Fruit fly (Drosophila melanogaster) whole organism, embryonic: Measurements from ENCODE around the gene Lcp65Ag1.

ENCODE experiments used
- ATbp ChIP-seq: fragments of 200-800 bp; sonication (Bioruptor generic); optimal IDR thresholded peaks from 2 replicates; lab custom pipeline; 2017; ENCODE audit warnings: missing biosample characterization, mild to moderate bottlenecking, missing genetic modification characterization, missing genetic modification reagents
- Blimp-1 ChIP-seq: fragments of 200-800 bp; sonication (Bioruptor generic); optimal IDR thresholded peaks from 3 replicates; lab custom pipeline; 2018; ENCODE audit warnings: missing biosample characterization, missing genetic modification characterization, mild to moderate bottlenecking, moderate library complexity, missing genetic modification reagents
- CG10321 ChIP-seq: fragments of 200-800 bp; sonication (Bioruptor generic); IDR thresholded peaks from 2 replicates; pipeline ENCODE4 v1.3.6; 2022; ENCODE audit warnings: missing biosample characterization, missing genetic modification characterization
- CG10979 ChIP-seq: fragments of 200-800 bp; sonication (Bioruptor generic); optimal IDR thresholded peaks from 2 replicates; lab custom pipeline; 2018; ENCODE audit warnings: missing biosample characterization, mild to moderate bottlenecking, missing genetic modification characterization, moderate library complexity
- CG11504 ChIP-seq: fragments of 200-800 bp; sonication (Bioruptor generic); optimal IDR thresholded peaks from 3 replicates; lab custom pipeline; 2019; ENCODE audit warnings: missing biosample characterization, mild to moderate bottlenecking, missing genetic modification characterization, moderate library complexity
- CG13296 ChIP-seq: fragments of 200-800 bp; sonication (Bioruptor generic); optimal IDR thresholded peaks from 3 replicates; lab custom pipeline; 2018; ENCODE audit warnings: missing biosample characterization, mild to moderate bottlenecking, missing genetic modification characterization
- CG13424 ChIP-seq: fragments of 200-800 bp; sonication (Bioruptor generic); optimal IDR thresholded peaks from 2 replicates; lab custom pipeline; 2019; ENCODE audit warnings: missing biosample characterization, mild to moderate bottlenecking, missing genetic modification characterization, moderate library complexity
- CG13624 ChIP-seq: fragments of 200-800 bp; sonication (Bioruptor generic); optimal IDR thresholded peaks from 2 replicates; lab custom pipeline; 2016; ENCODE audit warnings: missing biosample characterization, missing genetic modification characterization
- CG17359 ChIP-seq: fragments of 200-800 bp; sonication (Bioruptor generic); optimal IDR thresholded peaks from 3 replicates; lab custom pipeline; 2018; ENCODE audit warnings: missing biosample characterization, mild to moderate bottlenecking, missing genetic modification characterization, moderate library complexity
- CG17361 ChIP-seq: fragments of 200-800 bp; sonication (Bioruptor generic); IDR thresholded peaks from 3 replicates; pipeline ENCODE4 v1.3.6; 2022; ENCODE audit warnings: missing biosample characterization, missing genetic modification characterization
- CG17612 ChIP-seq: fragments of 200-800 bp; sonication (Bioruptor generic); IDR thresholded peaks from 2 replicates; pipeline ENCODE4 v1.3.6; 2022; ENCODE audit warnings: missing biosample characterization, missing genetic modification characterization
- CG17912 ChIP-seq: fragments of 200-800 bp; sonication (Bioruptor generic); optimal IDR thresholded peaks from 2 replicates; lab custom pipeline; 2018; ENCODE audit warnings: missing biosample characterization, mild to moderate bottlenecking, missing genetic modification characterization
- CG18262 ChIP-seq: fragments of 200-800 bp; optimal IDR thresholded peaks from 3 replicates; lab custom pipeline; 2019; ENCODE audit warnings: missing biosample characterization, mild to moderate bottlenecking, missing genetic modification characterization, moderate library complexity
- CG18476 ChIP-seq: fragments of 200-800 bp; sonication (Bioruptor generic); optimal IDR thresholded peaks from 2 replicates; lab custom pipeline; 2016; ENCODE audit warnings: missing biosample characterization, mild to moderate bottlenecking, missing genetic modification characterization
- CG33557 ChIP-seq: fragments of 200-800 bp; sonication (Bioruptor generic); optimal IDR thresholded peaks from 2 replicates; lab custom pipeline; 2019; ENCODE audit warnings: missing biosample characterization, mild to moderate bottlenecking, missing genetic modification characterization, moderate library complexity
- CG34224 ChIP-seq: fragments of 200-800 bp; sonication (Bioruptor generic); IDR thresholded peaks from 3 replicates; pipeline ENCODE4 v1.3.6; 2022; ENCODE audit warnings: missing biosample characterization, missing genetic modification characterization; ENCODE audit not compliant: partially characterized antibody
- CG3838 ChIP-seq: fragments of 200-800 bp; sonication (Bioruptor generic); optimal IDR thresholded peaks from 3 replicates; lab custom pipeline; 2016; ENCODE audit warnings: missing biosample characterization, missing genetic modification characterization
- CG4730 ChIP-seq: fragments of 200-800 bp; sonication (Bioruptor generic); IDR thresholded peaks from 2 replicates; pipeline ENCODE4 v1.3.6; 2022; ENCODE audit warnings: missing biosample characterization, missing genetic modification characterization
- CG7271 ChIP-seq: fragments of 200-800 bp; sonication (Bioruptor generic); optimal IDR thresholded peaks from 2 replicates; lab custom pipeline; 2018; ENCODE audit warnings: missing biosample characterization, mild to moderate bottlenecking, missing genetic modification characterization, moderate library complexity
- CG7987 ChIP-seq: fragments of 200-800 bp; sonication (Bioruptor generic); optimal IDR thresholded peaks from 2 replicates; lab custom pipeline; 2018; ENCODE audit warnings: missing biosample characterization, mild to moderate bottlenecking, missing genetic modification characterization, moderate library complexity
- Drgx ChIP-seq: fragments of 200-800 bp; sonication (Bioruptor generic); IDR thresholded peaks from 2 replicates; pipeline ENCODE4 v1.3.6; 2022; ENCODE audit warnings: missing biosample characterization, missing genetic modification characterization
- Eip74EF ChIP-seq, 2 experiments: fragments of 200-800 bp in 1 of 2; fragments of >200 bp in 1 of 2; sonication (Bioruptor generic) in 1 of 2; optimal IDR thresholded peaks; 2 replicates each; lab custom pipeline; 2017 to 2019; ENCODE audit warnings: missing biosample characterization in 2 of 2, missing genetic modification characterization in 2 of 2, mild to moderate bottlenecking in 1 of 2, moderate library complexity in 1 of 2
- Ets97D ChIP-seq: fragments of 200-800 bp; sonication (Bioruptor generic); optimal IDR thresholded peaks from 3 replicates; lab custom pipeline; 2016; ENCODE audit warnings: missing biosample characterization, missing genetic modification characterization
- Gsc ChIP-seq: fragments of 200-800 bp; sonication (Bioruptor generic); IDR thresholded peaks from 2 replicates; pipeline ENCODE4 v1.3.6; 2022; ENCODE audit warnings: missing biosample characterization, missing genetic modification characterization
- HHEX ChIP-seq: fragments of 200-800 bp; sonication (Bioruptor generic); optimal IDR thresholded peaks from 3 replicates; lab custom pipeline; 2017; ENCODE audit warnings: missing biosample characterization, mild to moderate bottlenecking, missing genetic modification characterization, missing genetic modification reagents
- HLHmδ ChIP-seq: fragments of 200-800 bp; sonication (Bioruptor generic); optimal IDR thresholded peaks from 2 replicates; lab custom pipeline; 2018; ENCODE audit warnings: missing biosample characterization, mild to moderate bottlenecking, missing genetic modification characterization, moderate library complexity
- Hey ChIP-seq: fragments of 200-800 bp; sonication (Bioruptor generic); optimal IDR thresholded peaks from 3 replicates; lab custom pipeline; 2018; ENCODE audit warnings: missing biosample characterization, mild to moderate bottlenecking, missing genetic modification characterization
- Hr78 ChIP-seq, 2 experiments: fragments of 200-800 bp in 1 of 2; fragments of >200 bp in 1 of 2; sonication (Bioruptor generic) in 1 of 2; optimal IDR thresholded peaks; 2 replicates each; lab custom pipeline; 2017 to 2019; ENCODE audit warnings: missing biosample characterization in 2 of 2, missing genetic modification characterization in 2 of 2, mild to moderate bottlenecking in 1 of 2, moderate library complexity in 1 of 2
- MTF-1 ChIP-seq: fragments of 200-800 bp; sonication (Bioruptor generic); optimal IDR thresholded peaks from 2 replicates; lab custom pipeline; 2018; ENCODE audit warnings: missing biosample characterization, mild to moderate bottlenecking, missing genetic modification characterization, borderline replicate concordance
- Sox102F ChIP-seq: fragments of 200-800 bp; sonication (Bioruptor generic); optimal IDR thresholded peaks from 2 replicates; lab custom pipeline; 2018; ENCODE audit warnings: missing biosample characterization, mild to moderate bottlenecking, missing genetic modification characterization, moderate library complexity
- Sry-δ ChIP-seq: fragments of 200-800 bp; sonication (Bioruptor generic); optimal IDR thresholded peaks from 2 replicates; lab custom pipeline; 2016; ENCODE audit warnings: missing biosample characterization, missing genetic modification characterization
- Trl ChIP-seq, 3 experiments: fragments of >200 bp in 2 of 3; fragments of 200-800 bp in 1 of 3; sonication (Bioruptor generic) in 1 of 3; optimal IDR thresholded peaks; 2 replicates in 1 of 3; 3 replicates in 2 of 3; lab custom pipeline; 2016 to 2017; ENCODE audit warnings: missing biosample characterization in 1 of 3, missing genetic modification characterization in 1 of 3
- abd-A ChIP-seq: fragments of 200-800 bp; sonication (Bioruptor generic); optimal IDR thresholded peaks from 3 replicates; lab custom pipeline; 2019; ENCODE audit warnings: missing biosample characterization, mild to moderate bottlenecking, missing genetic modification characterization, moderate library complexity
- ap ChIP-seq: fragments of 200-800 bp; sonication (Bioruptor generic); IDR thresholded peaks from 2 replicates; pipeline ENCODE4 v1.3.6; 2022; ENCODE audit warnings: missing biosample characterization, missing genetic modification characterization
- crp ChIP-seq, 2 experiments: fragments of 200-800 bp; sonication (Bioruptor generic); optimal IDR thresholded peaks; 2 replicates in 1 of 2; 3 replicates in 1 of 2; lab custom pipeline; 2017; ENCODE audit warnings: missing biosample characterization in 2 of 2, missing genetic modification characterization in 2 of 2, mild to moderate bottlenecking in 1 of 2, moderate library complexity in 1 of 2
- danr ChIP-seq: fragments of 200-800 bp; sonication (Bioruptor generic); IDR thresholded peaks from 2 replicates; pipeline ENCODE4 v1.3.6; 2022; ENCODE audit warnings: missing biosample characterization, missing genetic modification characterization
- eve ChIP-seq, 2 experiments: fragments of >200 bp; optimal IDR thresholded peaks; 2 replicates each; lab custom pipeline; 2017; ENCODE audit warnings: missing biosample characterization in 2 of 2, missing genetic modification characterization in 2 of 2
- ewg ChIP-seq: fragments of 200-800 bp; sonication (Bioruptor generic); optimal IDR thresholded peaks from 3 replicates; lab custom pipeline; 2017; ENCODE audit warnings: mild to moderate bottlenecking, missing biosample characterization, missing genetic modification reagents, missing genetic modification characterization
- fd102C ChIP-seq: fragments of 200-800 bp; sonication (Bioruptor generic); optimal IDR thresholded peaks from 2 replicates; lab custom pipeline; 2018; ENCODE audit warnings: missing biosample characterization, mild to moderate bottlenecking, missing genetic modification characterization, moderate library complexity
- gem ChIP-seq: fragments of 200-800 bp; sonication (Bioruptor generic); optimal IDR thresholded peaks from 2 replicates; lab custom pipeline; 2019; ENCODE audit warnings: missing biosample characterization, mild to moderate bottlenecking, missing genetic modification characterization, moderate library complexity
- jumu ChIP-seq: fragments of 200-800 bp; sonication (Bioruptor generic); optimal IDR thresholded peaks from 3 replicates; lab custom pipeline; 2016; ENCODE audit warnings: missing biosample characterization, missing genetic modification characterization
- lilli ChIP-seq: fragments of 200-800 bp; sonication (Bioruptor generic); optimal IDR thresholded peaks from 3 replicates; lab custom pipeline; 2016; ENCODE audit warnings: missing biosample characterization, missing genetic modification characterization
- lola ChIP-seq, 3 experiments: fragments of >200 bp in 2 of 3; fragments of 200-800 bp in 1 of 3; sonication (Bioruptor generic) in 1 of 3; optimal IDR thresholded peaks; 2 replicates each; lab custom pipeline; 2017 to 2019; ENCODE audit warnings: missing biosample characterization in 3 of 3, missing genetic modification characterization in 3 of 3, mild to moderate bottlenecking in 1 of 3, moderate library complexity in 1 of 3
- oc ChIP-seq: fragments of 200-800 bp; sonication (Bioruptor generic); optimal IDR thresholded peaks from 2 replicates; lab custom pipeline; 2018; ENCODE audit warnings: missing biosample characterization, mild to moderate bottlenecking, missing genetic modification characterization, moderate library complexity
- pho ChIP-seq: fragments of 200-800 bp; sonication (Bioruptor generic); optimal IDR thresholded peaks from 2 replicates; lab custom pipeline; 2016; ENCODE audit warnings: missing biosample characterization, missing genetic modification characterization
- ssp ChIP-seq: fragments of 200-800 bp; sonication (Bioruptor generic); IDR thresholded peaks from 2 replicates; pipeline ENCODE4 v1.3.6; 2022; ENCODE audit warnings: missing biosample characterization, missing genetic modification characterization
- sug ChIP-seq: fragments of 200-800 bp; optimal IDR thresholded peaks from 2 replicates; lab custom pipeline; 2019; ENCODE audit warnings: missing biosample characterization, mild to moderate bottlenecking, missing genetic modification characterization, moderate library complexity
- unpg ChIP-seq: fragments of 200-800 bp; sonication (Bioruptor generic); optimal IDR thresholded peaks from 3 replicates; lab custom pipeline; 2018; ENCODE audit warnings: missing biosample characterization, mild to moderate bottlenecking, missing genetic modification characterization, moderate library complexity

The Lcp65Ag1 gene

dm6 chr3L:6139924-6140574, 5.0 kb upstream of the Lcp65Ag1 start, which contains the start of gene Cpr65Av (continued):
- TF ChIP-seq CG18476, result no peak
- TF ChIP-seq sug (tag; lab: Kevin White, UChicago), result no peak
- no peak for TF ChIP-seq Gsc (GFP tag; lab: Robert Waterston, UW)
- peak; percentile 62 for TF ChIP-seq ATbp (GFP tag; lab: Kevin White, UChicago)
- peak in 1 of 2 experiments; percentile 33 for TF ChIP-seq Hr78 (GFP tag; optimal IDR thresholded peaks at IDR 0.05; lab: Kevin White, UChicago)
- TF ChIP-seq CG13424 (tag; lab: Kevin White, UChicago), result peak; percentile 39
- no peak for TF ChIP-seq CG10321 (GFP tag; lab: Robert Waterston, UW)
- TF ChIP-seq CG10979 (tag; lab: Kevin White, UChicago), result no peak
- no peak for TF ChIP-seq CG7271 (tag; lab: Kevin White, UChicago)
- TF ChIP-seq CG17361 (GFP tag; lab: Robert Waterston, UW), result no peak
- no peak for TF ChIP-seq crp (GFP tag; optimal IDR thresholded peaks at IDR 0.05; lab: Kevin White, UChicago)
- TF ChIP-seq Blimp-1, result peak; percentile 13
- no peak for TF ChIP-seq Hey (tag; lab: Kevin White, UChicago)
- TF ChIP-seq ssp (GFP tag; lab: Robert Waterston, UW), result no peak
- no peak for TF ChIP-seq HLHmδ (GFP tag; lab: Kevin White, UChicago)
- no peak for TF ChIP-seq CG13624 (GFP tag; lab: Kevin White, UChicago)
- no peak for TF ChIP-seq CG18262 (tag; lab: Kevin White, UChicago)
- TF ChIP-seq Trl (optimal IDR thresholded peaks at IDR 0.05; lab: Kevin White, UChicago), result no peak
- TF ChIP-seq Trl (GFP tag; optimal IDR thresholded peaks at IDR 0.05; lab: Kevin White, UChicago), result no peak
- no peak for TF ChIP-seq CG17612
- no peak for TF ChIP-seq ewg (GFP tag; lab: Kevin White, UChicago)
- TF ChIP-seq pho, result no peak
- TF ChIP-seq CG11504, result peak; percentile 12
- TF ChIP-seq fd102C (GFP tag; lab: Kevin White, UChicago), result no peak
- peak; percentile 22 for TF ChIP-seq oc (tag; lab: Kevin White, UChicago)
- TF ChIP-seq Sry-δ (GFP tag; lab: Kevin White, UChicago), result no peak
- TF ChIP-seq unpg (GFP tag; lab: Kevin White, UChicago), result peak; percentile 24
- TF ChIP-seq jumu, result no peak
- no peak for TF ChIP-seq abd-A
- no peak for TF ChIP-seq CG7987 (GFP tag; lab: Kevin White, UChicago)
- no peak for TF ChIP-seq lola (GFP tag; optimal IDR thresholded peaks at IDR 0.05; lab: Kevin White, UChicago)
- peak in 1 of 2 experiments; percentile 21 for TF ChIP-seq eve (GFP tag; optimal IDR thresholded peaks at IDR 0.05; lab: Kevin White, UChicago)
- no peak for TF ChIP-seq Drgx (GFP tag; lab: Robert Waterston, UW)
- TF ChIP-seq Sox102F (GFP tag; lab: Kevin White, UChicago), result peak; percentile 48
- no peak for TF ChIP-seq danr
- TF ChIP-seq CG17359 (tag; lab: Kevin White, UChicago), result peak; percentile 40
- TF ChIP-seq CG33557 (GFP tag; lab: Kevin White, UChicago), result no peak
- no peak for TF ChIP-seq HHEX (GFP tag; lab: Kevin White, UChicago)
- TF ChIP-seq CG3838 (GFP tag; lab: Kevin White, UChicago), result no peak
- no peak for TF ChIP-seq CG34224 (GFP tag; lab: Robert Waterston, UW)
- peak in 1 of 2 experiments; percentile 11 for TF ChIP-seq Eip74EF (GFP tag; optimal IDR thresholded peaks at IDR 0.05; lab: Kevin White, UChicago)
- TF ChIP-seq gem (tag; lab: Kevin White, UChicago), result peak; percentile 32
- TF ChIP-seq lilli (GFP tag; lab: Kevin White, UChicago), result no peak
- TF ChIP-seq ap, result no peak
- peak; percentile 13 for TF ChIP-seq CG17912
- no peak for TF ChIP-seq CG13296 (GFP tag; lab: Kevin White, UChicago)
- TF ChIP-seq CG4730 (GFP tag; lab: Robert Waterston, UW), result no peak
- no peak for TF ChIP-seq Ets97D (GFP tag; lab: Kevin White, UChicago)
- peak; percentile 35 for TF ChIP-seq MTF-1 (GFP tag; lab: Kevin White, UChicago)
